Worm (Caenorhabditis elegans) whole organism, L1 larva: ENCODE data around the gene H06H21.8.

ENCODE experiments used
- C16A3.4 ChIP-seq: fragments of 150-350 bp; optimal IDR thresholded peaks from 2 replicates; lab custom pipeline; 2014; ENCODE audit warnings: missing biosample characterization, missing genetic modification characterization
- F16B12.6 ChIP-seq: fragments of 150-350 bp; optimal IDR thresholded peaks from 2 replicates; lab custom pipeline; 2014; ENCODE audit warnings: missing biosample characterization, missing genetic modification characterization
- Y116A8C.19 ChIP-seq: sonication (generic microtip); optimal IDR thresholded peaks from 2 replicates; lab custom pipeline; 2016; ENCODE audit warnings: missing compliant biosample characterization, missing genetic modification characterization, borderline replicate concordance
- alr-1 ChIP-seq: fragments of 200-800 bp; sonication (Bioruptor generic); optimal IDR thresholded peaks from 2 replicates; lab custom pipeline; 2018; ENCODE audit warnings: borderline replicate concordance, mild to moderate bottlenecking, missing genetic modification characterization, missing compliant biosample characterization
- aly-2 ChIP-seq: fragments of 150-350 bp; optimal IDR thresholded peaks from 2 replicates; lab custom pipeline; 2014; ENCODE audit warnings: missing biosample characterization, missing genetic modification characterization
- ceh-88 ChIP-seq: fragments of 200-800 bp; sonication (Bioruptor generic); IDR thresholded peaks from 2 replicates; pipeline ENCODE4 v1.3.6; 2022; ENCODE audit warnings: missing genetic modification characterization, missing compliant biosample characterization
- efl-1 ChIP-seq, 4 experiments: fragments of 150-350 bp; optimal IDR thresholded peaks in 3 of 4; peaks in 1 of 4; 1 replicate in 1 of 4; 2 replicates in 3 of 4; lab custom pipeline; 2014; ENCODE audit warnings: missing biosample characterization in 2 of 4, missing genetic modification characterization in 2 of 4, missing genetic modification reagents in 2 of 4
- elt-2 ChIP-seq: sonication (generic microtip); optimal IDR thresholded peaks from 2 replicates; lab custom pipeline; 2016; ENCODE audit warnings: missing genetic modification characterization, mild to moderate bottlenecking, inconsistent platforms, missing compliant biosample characterization, missing genetic modification reagents
- elt-3 ChIP-seq, 6 experiments: fragments of 150-350 bp in 1 of 6; sonication (generic microtip); optimal IDR thresholded peaks; 2 replicates each; lab custom pipeline; 2017 to 2018; ENCODE audit warnings: missing biosample characterization in 6 of 6, missing genetic modification characterization in 6 of 6, inconsistent platforms in 1 of 6
- ets-5 ChIP-seq: fragments of 200-800 bp; sonication (Bioruptor generic); IDR thresholded peaks from 2 replicates; pipeline ENCODE4 v1.3.6; 2022; ENCODE audit warnings: missing genetic modification characterization, missing compliant biosample characterization
- fkh-10 ChIP-seq: sonication (generic microtip); optimal IDR thresholded peaks from 2 replicates; lab custom pipeline; 2017; ENCODE audit warnings: missing biosample characterization, missing genetic modification reagents, missing genetic modification characterization
- fkh-8 ChIP-seq: sonication (generic microtip); optimal IDR thresholded peaks from 2 replicates; lab custom pipeline; 2016; ENCODE audit warnings: mild to moderate bottlenecking, missing genetic modification characterization, missing compliant biosample characterization
- grh-1 ChIP-seq: fragments of 200-800 bp; sonication (Bioruptor generic); IDR thresholded peaks from 2 replicates; pipeline ENCODE4 v1.3.6; 2022; ENCODE audit warnings: missing genetic modification reagents, missing genetic modification characterization, missing compliant biosample characterization
- hpl-2 ChIP-seq: fragments of 150-350 bp; optimal IDR thresholded peaks from 2 replicates; lab custom pipeline; 2014; ENCODE audit warnings: missing biosample characterization, missing genetic modification reagents, missing genetic modification characterization
- irx-1 ChIP-seq: sonication (generic microtip); optimal IDR thresholded peaks from 2 replicates; lab custom pipeline; 2016; ENCODE audit warnings: missing genetic modification characterization, missing compliant biosample characterization
- jun-1 ChIP-seq: fragments of 150-350 bp; optimal IDR thresholded peaks from 2 replicates; lab custom pipeline; 2014; ENCODE audit warnings: missing biosample characterization, missing genetic modification reagents, missing genetic modification characterization
- lin-13 ChIP-seq: fragments of 150-350 bp; optimal IDR thresholded peaks from 2 replicates; lab custom pipeline; 2014; ENCODE audit warnings: missing biosample characterization, missing genetic modification reagents, missing genetic modification characterization
- lin-35 ChIP-seq, 2 experiments: fragments of 150-350 bp; optimal IDR thresholded peaks; 2 replicates each; lab custom pipeline; 2014; ENCODE audit warnings: missing biosample characterization in 2 of 2, missing genetic modification characterization in 2 of 2, missing genetic modification reagents in 2 of 2
- lin-39 ChIP-seq: fragments of 150-350 bp; optimal IDR thresholded peaks from 2 replicates; lab custom pipeline; 2014; ENCODE audit warnings: missing biosample characterization, missing genetic modification reagents, missing genetic modification characterization
- mdl-1 ChIP-seq, 2 experiments: fragments of 150-350 bp; optimal IDR thresholded peaks; 2 replicates each; lab custom pipeline; 2014 to 2017; ENCODE audit warnings: missing biosample characterization in 2 of 2, missing genetic modification characterization in 2 of 2, inconsistent platforms in 1 of 2
- mep-1 ChIP-seq: fragments of 150-350 bp; optimal IDR thresholded peaks from 2 replicates; lab custom pipeline; 2014; ENCODE audit warnings: missing biosample characterization, missing genetic modification characterization
- nhr-11 ChIP-seq: fragments of 150-350 bp; optimal IDR thresholded peaks from 2 replicates; lab custom pipeline; 2014; ENCODE audit warnings: missing biosample characterization, missing genetic modification characterization
- nhr-12 ChIP-seq: sonication (generic microtip); optimal IDR thresholded peaks from 2 replicates; lab custom pipeline; 2017; ENCODE audit warnings: missing biosample characterization, missing genetic modification characterization
- nhr-20 ChIP-seq: sonication (generic microtip); optimal IDR thresholded peaks from 2 replicates; lab custom pipeline; 2016; ENCODE audit warnings: mild to moderate bottlenecking, missing genetic modification characterization, missing compliant biosample characterization
- nhr-76 ChIP-seq: sonication (generic microtip); optimal IDR thresholded peaks from 2 replicates; lab custom pipeline; 2017; ENCODE audit warnings: missing biosample characterization, missing genetic modification characterization
- nhr-77 ChIP-seq: fragments of 150-350 bp; optimal IDR thresholded peaks from 2 replicates; lab custom pipeline; 2014; ENCODE audit warnings: missing biosample characterization, missing genetic modification characterization
- nhr-84 ChIP-seq: sonication (generic microtip); optimal IDR thresholded peaks from 2 replicates; lab custom pipeline; 2017; ENCODE audit warnings: missing biosample characterization, missing genetic modification characterization
- nhr-85 ChIP-seq: sonication (generic microtip); peaks from one replicate; lab custom pipeline; 2016; ENCODE audit warnings: missing genetic modification characterization, inconsistent platforms, missing compliant biosample characterization
- pax-3 ChIP-seq: fragments of 200-800 bp; sonication (Bioruptor generic); optimal IDR thresholded peaks from 2 replicates; lab custom pipeline; 2018; ENCODE audit warnings: mild to moderate bottlenecking, missing genetic modification characterization, moderate library complexity, missing compliant biosample characterization
- pqm-1 ChIP-seq: sonication (generic microtip); optimal IDR thresholded peaks from 3 replicates; lab custom pipeline; 2017; ENCODE audit warnings: missing biosample characterization, missing genetic modification characterization
- skn-1 ChIP-seq: fragments of 150-350 bp; optimal IDR thresholded peaks from 2 replicates; lab custom pipeline; 2014; ENCODE audit warnings: missing biosample characterization, missing genetic modification characterization
- snu-23 ChIP-seq: sonication (generic microtip); optimal IDR thresholded peaks from 2 replicates; lab custom pipeline; 2016; ENCODE audit warnings: missing genetic modification characterization, missing compliant biosample characterization
- sup-37 ChIP-seq: fragments of 200-800 bp; sonication (Bioruptor generic); optimal IDR thresholded peaks from 2 replicates; lab custom pipeline; 2018; ENCODE audit warnings: mild to moderate bottlenecking, missing genetic modification characterization, missing compliant biosample characterization
- tbx-2 ChIP-seq: sonication (generic microtip); optimal IDR thresholded peaks from 2 replicates; lab custom pipeline; 2016; ENCODE audit warnings: missing genetic modification characterization, missing compliant biosample characterization
- unc-130 ChIP-seq: fragments of 150-350 bp; optimal IDR thresholded peaks from 2 replicates; lab custom pipeline; 2017; ENCODE audit warnings: missing biosample characterization, missing genetic modification characterization, inconsistent platforms
- unc-98 ChIP-seq: fragments of 200-800 bp; sonication (Bioruptor generic); IDR thresholded peaks from 2 replicates; pipeline ENCODE4 v1.3.6; 2022; ENCODE audit warnings: missing genetic modification characterization, missing compliant biosample characterization
- xbp-1 ChIP-seq: sonication (generic microtip); optimal IDR thresholded peaks from 2 replicates; lab custom pipeline; 2016; ENCODE audit warnings: missing genetic modification characterization, missing compliant biosample characterization
- zag-1 ChIP-seq: fragments of 150-350 bp; optimal IDR thresholded peaks from 2 replicates; lab custom pipeline; 2014; ENCODE audit warnings: missing biosample characterization, missing genetic modification characterization
- ztf-11 ChIP-seq, 2 experiments: sonication (generic microtip); optimal IDR thresholded peaks; 2 replicates each; lab custom pipeline; 2016 to 2017; ENCODE audit warnings: missing genetic modification characterization in 2 of 2, missing biosample characterization in 1 of 2, missing compliant biosample characterization in 1 of 2
- ztf-4 ChIP-seq: fragments of 150-350 bp; optimal IDR thresholded peaks from 2 replicates; lab custom pipeline; 2014; ENCODE audit warnings: missing biosample characterization, missing genetic modification characterization

H06H21.8 gene

ce11 chrIV:4810377-4810984, 10.4 kb downstream of the H06H21.8 start, which contains the start of gene eif-1.A (continued):
- TF ChIP-seq Y116A8C.19 (tag; lab: Kevin White, UChicago) (no peak), pqm-1 (tag; lab: Kevin White, UChicago) (no peak), hpl-2 (peak; percentile 26), ceh-88 (GFP tag; lab: Robert Waterston, UW) (no peak), ztf-11 (tag; optimal IDR thresholded peaks at IDR 0.05; lab: Kevin White, UChicago) (no peak), lin-35 (GFP tag; optimal IDR thresholded peaks at IDR 0.05; lab: Kevin White, UChicago) (peak; percentile 54 to 75), pax-3 (no peak), lin-13 (peak; percentile 6), lin-39 (tag; lab: Kevin White, UChicago) (peak; percentile 12), elt-2 (tag; lab: Kevin White, UChicago) (no peak), nhr-77 (tag; lab: Kevin White, UChicago) (no peak), skn-1 (tag; lab: Kevin White, UChicago) (peak; percentile 81), zag-1 (tag; lab: Kevin White, UChicago) (no peak), unc-130 (tag; lab: Kevin White, UChicago) (peak; percentile 72), fkh-8 (tag; lab: Kevin White, UChicago) (peak; percentile 34), nhr-11 (tag; lab: Kevin White, UChicago) (no peak), alr-1 (tag; lab: Kevin White, UChicago) (no peak), mep-1 (tag; lab: Kevin White, UChicago) (no peak), nhr-12 (no peak), C16A3.4 (tag; lab: Kevin White, UChicago) (peak; percentile 75), ets-5 (GFP tag; lab: Robert Waterston, UW) (no peak), nhr-20 (tag; lab: Kevin White, UChicago) (peak; percentile 54), sup-37 (GFP tag; lab: Kevin White, UChicago) (no peak), tbx-2 (tag; lab: Kevin White, UChicago) (peak; percentile 35), fkh-10 (GFP tag; lab: Kevin White, UChicago) (no peak), grh-1 (GFP tag; lab: Robert Waterston, UW) (no peak), nhr-84 (tag; lab: Kevin White, UChicago) (no peak), F16B12.6 (tag; lab: Kevin White, UChicago) (peak; percentile 82), irx-1 (tag; lab: Kevin White, UChicago) (no peak), nhr-85 (tag; lab: Kevin White, UChicago) (peak; percentile 61), aly-2 (tag; lab: Kevin White, UChicago) (no peak), elt-3 (tag; optimal IDR thresholded peaks at IDR 0.05; lab: Kevin White, UChicago) (peak in 1 of 6 experiments; percentile 61)

ce11 chrIV:4809813-4810212, 11.1 kb downstream of the H06H21.8 start, which contains the start of gene H06H21.37:
Gene H06H21.37 (minus strand): TSS chrIV:4809974.
- TF ChIP-seq nhr-11 (tag; lab: Kevin White, UChicago), result no peak
- TF ChIP-seq ztf-4 (tag; lab: Kevin White, UChicago), result no peak
- no peak for TF ChIP-seq snu-23
- no peak for TF ChIP-seq nhr-76 (tag; lab: Kevin White, UChicago)
- no peak for TF ChIP-seq mdl-1 (tag; optimal IDR thresholded peaks at IDR 0.05; lab: Kevin White, UChicago)
- no peak for TF ChIP-seq jun-1 (tag; lab: Kevin White, UChicago)
- TF ChIP-seq unc-98 (GFP tag; lab: Robert Waterston, UW), result no peak
- no peak for TF ChIP-seq C16A3.4 (tag; lab: Kevin White, UChicago)
- no peak for TF ChIP-seq nhr-20 (tag; lab: Kevin White, UChicago)
- TF ChIP-seq aly-2 (tag; lab: Kevin White, UChicago), result no peak
- no peak for TF ChIP-seq pqm-1 (tag; lab: Kevin White, UChicago)
- no peak for TF ChIP-seq ceh-88 (GFP tag; lab: Robert Waterston, UW)
- no peak for TF ChIP-seq lin-13
- TF ChIP-seq F16B12.6 (tag; lab: Kevin White, UChicago), result no peak
- no peak for TF ChIP-seq fkh-10 (GFP tag; lab: Kevin White, UChicago)
- no peak for TF ChIP-seq efl-1 (optimal IDR thresholded peaks at IDR 0.05; lab: Kevin White, UChicago)
- TF ChIP-seq efl-1 (GFP tag; optimal IDR thresholded peaks at IDR 0.05 in 1 of 2; lab: Kevin White, UChicago), result no peak
- TF ChIP-seq xbp-1, result no peak
